Worm (Caenorhabditis elegans) whole organism, L2 larva: ENCODE measurements around the gene ctsa-4.2.

ENCODE experiments used
- C34F6.9 ChIP-seq: fragments of 150-350 bp; optimal IDR thresholded peaks from 2 replicates; lab custom pipeline; 2014; ENCODE audit warnings: missing biosample characterization, missing genetic modification characterization
- F13H6.1 ChIP-seq: sonication (generic microtip); optimal IDR thresholded peaks from 2 replicates; lab custom pipeline; 2016; ENCODE audit warnings: missing genetic modification characterization, missing compliant biosample characterization
- R02D3.7 ChIP-seq: fragments of 150-350 bp; optimal IDR thresholded peaks from 2 replicates; lab custom pipeline; 2014; ENCODE audit warnings: missing biosample characterization, missing genetic modification characterization
- ceh-16 ChIP-seq: fragments of 150-350 bp; optimal IDR thresholded peaks from 2 replicates; lab custom pipeline; 2014; ENCODE audit warnings: missing biosample characterization, missing genetic modification characterization
- dmd-4 ChIP-seq: sonication (generic microtip); optimal IDR thresholded peaks from 2 replicates; lab custom pipeline; 2017; ENCODE audit warnings: missing biosample characterization, missing genetic modification characterization
- egl-27 ChIP-seq: sonication (generic microtip); optimal IDR thresholded peaks from 3 replicates; lab custom pipeline; 2017; ENCODE audit warnings: missing biosample characterization, missing genetic modification reagents, missing genetic modification characterization
- elt-1 ChIP-seq: fragments of 150-350 bp; optimal IDR thresholded peaks from 2 replicates; lab custom pipeline; 2014; ENCODE audit warnings: missing biosample characterization, missing genetic modification characterization
- fos-1 ChIP-seq: fragments of 150-350 bp; optimal IDR thresholded peaks from 2 replicates; lab custom pipeline; 2014; ENCODE audit warnings: missing biosample characterization, missing genetic modification characterization
- lin-13 ChIP-seq: fragments of 150-350 bp; optimal IDR thresholded peaks from 2 replicates; lab custom pipeline; 2014; ENCODE audit warnings: missing biosample characterization, missing genetic modification reagents, missing genetic modification characterization
- lsy-2 ChIP-seq, 2 experiments: fragments of 150-350 bp in 1 of 2; sonication (generic microtip) in 1 of 2; optimal IDR thresholded peaks; 2 replicates each; lab custom pipeline; 2014 to 2017; ENCODE audit warnings: missing biosample characterization in 2 of 2, missing genetic modification characterization in 2 of 2
- nhr-10 ChIP-seq: sonication (generic microtip); optimal IDR thresholded peaks from 2 replicates; lab custom pipeline; 2017; ENCODE audit warnings: missing biosample characterization, missing genetic modification characterization
- nhr-129 ChIP-seq: fragments of 150-350 bp; optimal IDR thresholded peaks from 2 replicates; lab custom pipeline; 2014; ENCODE audit warnings: missing biosample characterization, missing genetic modification characterization
- nhr-23 ChIP-seq: fragments of 150-350 bp; optimal IDR thresholded peaks from 2 replicates; lab custom pipeline; 2014; ENCODE audit warnings: missing biosample characterization, missing genetic modification reagents, missing genetic modification characterization
- sma-9 ChIP-seq, 2 experiments: fragments of 150-350 bp in 1 of 2; sonication (generic microtip) in 1 of 2; optimal IDR thresholded peaks; 2 replicates each; lab custom pipeline; 2014 to 2016; ENCODE audit warnings: missing genetic modification characterization in 2 of 2, mild to moderate bottlenecking in 1 of 2, missing biosample characterization in 1 of 2, missing compliant biosample characterization in 1 of 2, missing genetic modification reagents in 1 of 2, moderate library complexity in 1 of 2
- snpc-4 ChIP-seq: fragments of 150-350 bp; optimal IDR thresholded peaks from 2 replicates; lab custom pipeline; 2014; ENCODE audit warnings: missing biosample characterization, missing genetic modification characterization
- unc-39 ChIP-seq: fragments of 150-350 bp; optimal IDR thresholded peaks from 2 replicates; lab custom pipeline; 2014; ENCODE audit warnings: missing biosample characterization, missing genetic modification characterization
- unc-55 ChIP-seq: fragments of 150-350 bp; sonication (generic microtip); optimal IDR thresholded peaks from 3 replicates; lab custom pipeline; 2014; ENCODE audit warnings: missing biosample characterization, missing genetic modification reagents, missing genetic modification characterization
- unc-62 ChIP-seq: fragments of 150-350 bp; optimal IDR thresholded peaks from 2 replicates; lab custom pipeline; 2014; ENCODE audit warnings: missing biosample characterization, missing genetic modification reagents, missing genetic modification characterization
- zag-1 ChIP-seq: fragments of 150-350 bp; optimal IDR thresholded peaks from 2 replicates; lab custom pipeline; 2014; ENCODE audit warnings: missing biosample characterization, missing genetic modification characterization
- ztf-1 ChIP-seq: fragments of 200-800 bp; sonication (Bioruptor generic); conservative IDR thresholded peaks from 2 replicates; pipeline ENCODE4 v1.3.6; 2022; ENCODE audit warnings: missing genetic modification characterization, missing compliant biosample characterization
- ztf-11 ChIP-seq: sonication (generic microtip); optimal IDR thresholded peaks from 2 replicates; lab custom pipeline; 2017; ENCODE audit warnings: missing biosample characterization, missing genetic modification characterization

Gene ctsa-4.2

ce11 chrIII:6651983-6652382 lies 39.7 kb downstream of the ctsa-4.2 start, which contains the start of gene pdfr-1:
pdfr-1 (minus strand) TSS chrIII:6652083.
- TF ChIP-seq nhr-23 (tag; lab: Kevin White, UChicago) (no peak), lsy-2 (tag; optimal IDR thresholded peaks at IDR 0.05; lab: Kevin White, UChicago) (peak in 1 of 2 experiments; percentile 6), C34F6.9 (tag; lab: Kevin White, UChicago) (peak; percentile 2)
- TF ChIP-seq, all 48 proteins: peak for 2

ce11 chrIII:6653932-6654331 lies 41.6 kb downstream of the ctsa-4.2 start:
- TF ChIP-seq F13H6.1 (tag; lab: Kevin White, UChicago) (no peak), ztf-1 (GFP tag; lab: Robert Waterston, UW) (no peak), unc-55 (GFP tag; lab: Kevin White, UChicago) (no peak), ztf-11 (tag; lab: Kevin White, UChicago) (no peak), elt-1 (tag; lab: Kevin White, UChicago) (no peak), unc-62 (GFP tag; lab: Kevin White, UChicago) (no peak), nhr-10 (tag; lab: Kevin White, UChicago) (no peak), ceh-16 (tag; lab: Kevin White, UChicago) (no peak), egl-27 (tag; lab: Kevin White, UChicago) (no peak), dmd-4 (no peak), sma-9 (GFP tag; optimal IDR thresholded peaks at IDR 0.05; lab: Kevin White, UChicago) (no peak), sma-9 (tag; optimal IDR thresholded peaks at IDR 0.05; lab: Kevin White, UChicago) (no peak), nhr-23 (tag; lab: Kevin White, UChicago) (no peak), R02D3.7 (tag; lab: Kevin White, UChicago) (no peak), fos-1 (tag; lab: Kevin White, UChicago) (no peak), nhr-129 (tag; lab: Kevin White, UChicago) (no peak)

DNA sequence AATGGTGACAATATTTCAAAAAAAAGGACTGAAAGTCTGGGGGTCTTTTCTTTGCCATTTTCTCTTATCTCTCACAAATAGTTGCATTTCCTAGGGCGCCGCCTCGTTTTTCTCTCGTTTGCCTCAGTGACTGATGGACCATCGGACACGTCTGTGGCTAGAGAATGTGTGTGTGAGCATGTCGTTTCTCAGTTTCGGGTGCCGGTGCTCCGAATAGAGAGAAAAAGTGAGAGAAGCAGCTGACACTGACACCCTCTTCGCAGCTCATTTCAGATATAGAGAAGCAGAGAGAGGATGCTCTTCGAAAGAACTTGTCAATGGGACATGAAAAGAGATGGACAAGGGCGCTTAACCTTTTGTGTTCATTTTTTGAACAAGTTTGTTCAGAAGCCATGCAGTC lies 43.5 kb downstream of the ctsa-4.2 start:
- TF ChIP-seq lin-13 (GFP tag; lab: Kevin White, UChicago) (no peak), C34F6.9 (tag; lab: Kevin White, UChicago) (peak; percentile 30), unc-39 (tag; lab: Kevin White, UChicago) (no peak), nhr-129 (tag; lab: Kevin White, UChicago) (peak; percentile 48), lsy-2 (tag; optimal IDR thresholded peaks at IDR 0.05; lab: Kevin White, UChicago) (peak in 1 of 2 experiments; percentile 52), zag-1 (tag; lab: Kevin White, UChicago) (peak; percentile 47), F13H6.1 (tag; lab: Kevin White, UChicago) (peak; percentile 18), ztf-11 (tag; lab: Kevin White, UChicago) (no peak), snpc-4 (tag; lab: Kevin White, UChicago) (peak; percentile 26)
